Worm (Caenorhabditis elegans) whole organism, L4 larva: Measurements from ENCODE around the gene idi-1.

Experiments used
- F10B5.3 ChIP-seq: sonication (generic microtip); optimal IDR thresholded peaks from 2 replicates; lab custom pipeline; 2016; ENCODE audit warnings: mild to moderate bottlenecking, missing genetic modification characterization, missing compliant biosample characterization
- F26F4.8 ChIP-seq: fragments of 200-800 bp; sonication (Bioruptor generic); conservative IDR thresholded peaks from 2 replicates; pipeline ENCODE4 v1.3.6; 2022; ENCODE audit warnings: missing genetic modification characterization, missing compliant biosample characterization
- F44E2.7 ChIP-seq: fragments of 200-800 bp; sonication (Bioruptor generic); IDR thresholded peaks from 2 replicates; pipeline ENCODE4 v2.1.2; 2022; ENCODE audit warnings: missing genetic modification characterization, missing compliant biosample characterization
- R02D3.7 ChIP-seq: fragments of 150-350 bp; sonication (generic microtip); optimal IDR thresholded peaks from 3 replicates; lab custom pipeline; 2014; ENCODE audit warnings: missing biosample characterization, missing genetic modification characterization
- T26A8.4 ChIP-seq: fragments of 200-800 bp; sonication (Bioruptor generic); IDR thresholded peaks from 2 replicates; pipeline ENCODE4 v1.3.6; 2022; ENCODE audit warnings: missing genetic modification characterization, missing compliant biosample characterization
- Y105C5A.15 ChIP-seq: fragments of 200-800 bp; sonication (Bioruptor generic); IDR thresholded peaks from 2 replicates; pipeline ENCODE4 v1.3.6; 2022; ENCODE audit warnings: missing genetic modification characterization, missing compliant biosample characterization
- Y5F2A.4 ChIP-seq: fragments of 200-800 bp; sonication (Bioruptor generic); optimal IDR thresholded peaks from 2 replicates; lab custom pipeline; 2018; ENCODE audit warnings: mild to moderate bottlenecking, missing genetic modification characterization, missing compliant biosample characterization
- Y75B8A.6 ChIP-seq: fragments of 200-800 bp; sonication (Bioruptor generic); IDR thresholded peaks from 2 replicates; pipeline ENCODE4 v1.3.6; 2022; ENCODE audit warnings: missing genetic modification reagents, missing genetic modification characterization, missing compliant biosample characterization
- ZK546.5 ChIP-seq, 2 experiments: sonication (generic microtip); optimal IDR thresholded peaks; 2 replicates each; lab custom pipeline; 2017; ENCODE audit warnings: missing biosample characterization in 2 of 2, missing genetic modification characterization in 2 of 2
- aha-1 ChIP-seq: fragments of 150-350 bp; peaks from one replicate; lab custom pipeline; 2014; ENCODE audit warnings: missing biosample characterization, missing genetic modification characterization
- ama-1 ChIP-seq: fragments of 150-350 bp; optimal IDR thresholded peaks from 2 replicates; lab custom pipeline; 2014; ENCODE audit warnings: inconsistent platforms, mixed read lengths
- arid-1 ChIP-seq: fragments of 200-800 bp; sonication (Bioruptor generic); conservative IDR thresholded peaks from 2 replicates; pipeline ENCODE4 v1.3.6; 2022; ENCODE audit warnings: missing genetic modification reagents, missing genetic modification characterization, missing compliant biosample characterization
- ceh-28 ChIP-seq: fragments of 150-350 bp; optimal IDR thresholded peaks from 2 replicates; lab custom pipeline; 2014; ENCODE audit warnings: missing biosample characterization, missing genetic modification reagents, missing genetic modification characterization
- ceh-32 ChIP-seq: sonication (generic microtip); optimal IDR thresholded peaks from 2 replicates; lab custom pipeline; 2016; ENCODE audit warnings: mild to moderate bottlenecking, missing genetic modification characterization, missing compliant biosample characterization; ENCODE audit not compliant: poor library complexity
- ceh-62 ChIP-seq: sonication (generic microtip); optimal IDR thresholded peaks from 2 replicates; lab custom pipeline; 2017; ENCODE audit warnings: missing biosample characterization, missing genetic modification characterization
- ceh-82 ChIP-seq: sonication (generic microtip); optimal IDR thresholded peaks from 2 replicates; lab custom pipeline; 2017; ENCODE audit warnings: missing biosample characterization, missing genetic modification characterization
- ctbp-1 ChIP-seq: fragments of 200-800 bp; sonication (Bioruptor generic); IDR thresholded peaks from 2 replicates; pipeline ENCODE4 v1.3.6; 2022; ENCODE audit warnings: missing genetic modification reagents, missing genetic modification characterization, missing compliant biosample characterization
- daf-12 ChIP-seq: fragments of 150-350 bp; optimal IDR thresholded peaks from 2 replicates; lab custom pipeline; 2014; ENCODE audit warnings: missing biosample characterization, missing genetic modification reagents, missing genetic modification characterization
- daf-8 ChIP-seq: fragments of 200-800 bp; sonication (Bioruptor generic); IDR thresholded peaks from 2 replicates; pipeline ENCODE4 v1.3.6; 2022; ENCODE audit warnings: missing genetic modification characterization, missing compliant biosample characterization
- duxl-1 ChIP-seq: sonication (generic microtip); optimal IDR thresholded peaks from 2 replicates; lab custom pipeline; 2016; ENCODE audit warnings: mild to moderate bottlenecking, missing genetic modification characterization, moderate library complexity, missing compliant biosample characterization; ENCODE audit not compliant: poor library complexity
- dve-1 ChIP-seq: sonication (generic microtip); optimal IDR thresholded peaks from 2 replicates; lab custom pipeline; 2017; ENCODE audit warnings: antibody characterized with exemption, mild to moderate bottlenecking, missing genetic modification characterization, missing compliant biosample characterization; ENCODE audit not compliant: insufficient read depth
- egl-27 ChIP-seq: sonication (generic microtip); optimal IDR thresholded peaks from 3 replicates; lab custom pipeline; 2017; ENCODE audit warnings: missing biosample characterization, missing genetic modification reagents, missing genetic modification characterization
- fos-1 ChIP-seq: fragments of 150-350 bp; optimal IDR thresholded peaks from 2 replicates; lab custom pipeline; 2014; ENCODE audit warnings: missing biosample characterization, missing genetic modification characterization
- gei-8 ChIP-seq: fragments of 200-800 bp; sonication (Bioruptor generic); optimal IDR thresholded peaks from 2 replicates; lab custom pipeline; 2018; ENCODE audit warnings: mild to moderate bottlenecking, missing genetic modification characterization, missing compliant biosample characterization
- jun-1 ChIP-seq: fragments of 150-350 bp; optimal IDR thresholded peaks from 2 replicates; lab custom pipeline; 2014; ENCODE audit warnings: missing biosample characterization, missing genetic modification reagents, missing genetic modification characterization
- lin-15B ChIP-seq: fragments of 150-350 bp; sonication (generic microtip); optimal IDR thresholded peaks from 3 replicates; lab custom pipeline; 2014; ENCODE audit warnings: missing biosample characterization, missing genetic modification characterization
- lin-38 ChIP-seq: fragments of 200-800 bp; sonication (Bioruptor generic); IDR thresholded peaks from 2 replicates; pipeline ENCODE4 v1.3.6; 2022; ENCODE audit warnings: missing genetic modification reagents, missing genetic modification characterization, missing compliant biosample characterization
- lir-3 ChIP-seq: sonication (generic microtip); optimal IDR thresholded peaks from 2 replicates; lab custom pipeline; 2016; ENCODE audit warnings: mild to moderate bottlenecking, missing genetic modification characterization, missing compliant biosample characterization
- madf-5 ChIP-seq, 2 experiments: fragments of 200-800 bp; sonication (Bioruptor generic); IDR thresholded peaks; 2 replicates each; pipeline ENCODE4 v1.3.6; 2022; ENCODE audit warnings: missing compliant biosample characterization in 2 of 2, missing genetic modification characterization in 2 of 2
- madf-9 ChIP-seq: fragments of 200-800 bp; sonication (Bioruptor generic); conservative IDR thresholded peaks from 2 replicates; pipeline ENCODE4 v1.3.6; 2022; ENCODE audit warnings: missing genetic modification reagents, missing genetic modification characterization, missing compliant biosample characterization
- mdl-1 ChIP-seq, 2 experiments: fragments of 150-350 bp in 1 of 2; sonication (generic microtip) in 1 of 2; optimal IDR thresholded peaks; 2 replicates each; lab custom pipeline; 2014 to 2017; ENCODE audit warnings: missing biosample characterization in 2 of 2, missing genetic modification characterization in 2 of 2
- mep-1 ChIP-seq: fragments of 150-350 bp; sonication (generic microtip); optimal IDR thresholded peaks from 3 replicates; lab custom pipeline; 2014; ENCODE audit warnings: missing biosample characterization, missing genetic modification characterization
- mxl-2 ChIP-seq: fragments of 200-800 bp; sonication (Bioruptor generic); conservative IDR thresholded peaks from 2 replicates; pipeline ENCODE4 v1.3.6; 2022; ENCODE audit warnings: missing genetic modification reagents, missing genetic modification characterization, missing compliant biosample characterization
- nhr-10 ChIP-seq: fragments of 150-350 bp; optimal IDR thresholded peaks from 2 replicates; lab custom pipeline; 2014; ENCODE audit warnings: missing biosample characterization, missing genetic modification characterization
- nhr-11 ChIP-seq: fragments of 150-350 bp; optimal IDR thresholded peaks from 2 replicates; lab custom pipeline; 2014; ENCODE audit warnings: missing biosample characterization, missing genetic modification characterization
- nhr-237 ChIP-seq: sonication (generic microtip); optimal IDR thresholded peaks from 2 replicates; lab custom pipeline; 2017; ENCODE audit warnings: missing biosample characterization, missing genetic modification characterization
- nhr-25 ChIP-seq: sonication (generic microtip); optimal IDR thresholded peaks from 2 replicates; lab custom pipeline; 2017; ENCODE audit warnings: missing genetic modification characterization, mild to moderate bottlenecking, missing compliant biosample characterization, antibody characterized with exemption, moderate library complexity, borderline replicate concordance; ENCODE audit not compliant: insufficient read depth
- nhr-28 ChIP-seq: fragments of 150-350 bp; optimal IDR thresholded peaks from 2 replicates; lab custom pipeline; 2014; ENCODE audit warnings: missing biosample characterization, missing genetic modification characterization
- nhr-48 ChIP-seq: sonication (generic microtip); optimal IDR thresholded peaks from 2 replicates; lab custom pipeline; 2016; ENCODE audit warnings: mild to moderate bottlenecking, missing genetic modification characterization, missing compliant biosample characterization
- pha-4 ChIP-seq, 2 experiments: fragments of 150-350 bp in 1 of 2; fragments of 200-800 bp in 1 of 2; sonication (Bioruptor generic) in 1 of 2; IDR thresholded peaks in 1 of 2; optimal IDR thresholded peaks in 1 of 2; 2 replicates each; pipeline versions ENCODE4 v1.3.6 to Lab custom; 2014 to 2022; ENCODE audit warnings: missing genetic modification characterization in 2 of 2, missing genetic modification reagents in 2 of 2, missing biosample characterization in 1 of 2, missing compliant biosample characterization in 1 of 2
- pqm-1 ChIP-seq: sonication (generic microtip); optimal IDR thresholded peaks from 2 replicates; lab custom pipeline; 2017; ENCODE audit warnings: missing biosample characterization, missing genetic modification characterization
- rbr-2 ChIP-seq: sonication (generic microtip); optimal IDR thresholded peaks from 2 replicates; lab custom pipeline; 2016; ENCODE audit warnings: missing genotype, missing genetic modification characterization, missing compliant biosample characterization
- sdz-12 ChIP-seq: fragments of 200-800 bp; sonication (Bioruptor generic); optimal IDR thresholded peaks from 2 replicates; lab custom pipeline; 2018; ENCODE audit warnings: mild to moderate bottlenecking, missing genetic modification characterization, missing compliant biosample characterization
- set-16 ChIP-seq: fragments of 200-800 bp; sonication (Bioruptor generic); IDR thresholded peaks from 2 replicates; pipeline ENCODE4 v1.3.6; 2022; ENCODE audit warnings: missing genetic modification reagents, missing genetic modification characterization, missing compliant biosample characterization
- skn-1 ChIP-seq: fragments of 150-350 bp; optimal IDR thresholded peaks from 2 replicates; lab custom pipeline; 2014; ENCODE audit warnings: missing biosample characterization, missing genetic modification characterization
- snpc-1.2 ChIP-seq: fragments of 200-800 bp; sonication (Bioruptor generic); IDR thresholded peaks from 2 replicates; pipeline ENCODE4 v1.3.6; 2022; ENCODE audit warnings: missing genetic modification reagents, missing genetic modification characterization, missing compliant biosample characterization
- tag-97 ChIP-seq: fragments of 200-800 bp; sonication (Bioruptor generic); IDR thresholded peaks from 2 replicates; pipeline ENCODE4 v1.3.6; 2022; ENCODE audit warnings: missing genetic modification characterization, missing compliant biosample characterization
- tra-1 ChIP-seq: fragments of 200-800 bp; sonication (Bioruptor generic); IDR thresholded peaks from 2 replicates; pipeline ENCODE4 v1.3.6; 2022; ENCODE audit warnings: missing genetic modification reagents, missing genetic modification characterization, missing compliant biosample characterization
- unc-39 ChIP-seq: sonication (generic microtip); optimal IDR thresholded peaks from 2 replicates; lab custom pipeline; 2017; ENCODE audit warnings: missing biosample characterization, missing genetic modification characterization
- zag-1 ChIP-seq: fragments of 150-350 bp; optimal IDR thresholded peaks from 2 replicates; lab custom pipeline; 2014; ENCODE audit warnings: missing biosample characterization, missing genetic modification characterization
- zfp-2 ChIP-seq: sonication (generic microtip); optimal IDR thresholded peaks from 2 replicates; lab custom pipeline; 2016; ENCODE audit warnings: mild to moderate bottlenecking, missing genetic modification characterization, missing compliant biosample characterization
- zip-11 ChIP-seq: fragments of 200-800 bp; sonication (Bioruptor generic); IDR thresholded peaks from 2 replicates; pipeline ENCODE4 v1.3.6; 2022; ENCODE audit warnings: missing genetic modification characterization, missing compliant biosample characterization
- ztf-11 ChIP-seq: fragments of 150-350 bp; optimal IDR thresholded peaks from 2 replicates; lab custom pipeline; 2014; ENCODE audit warnings: missing biosample characterization, missing genetic modification characterization

The idi-1 gene

DNA sequence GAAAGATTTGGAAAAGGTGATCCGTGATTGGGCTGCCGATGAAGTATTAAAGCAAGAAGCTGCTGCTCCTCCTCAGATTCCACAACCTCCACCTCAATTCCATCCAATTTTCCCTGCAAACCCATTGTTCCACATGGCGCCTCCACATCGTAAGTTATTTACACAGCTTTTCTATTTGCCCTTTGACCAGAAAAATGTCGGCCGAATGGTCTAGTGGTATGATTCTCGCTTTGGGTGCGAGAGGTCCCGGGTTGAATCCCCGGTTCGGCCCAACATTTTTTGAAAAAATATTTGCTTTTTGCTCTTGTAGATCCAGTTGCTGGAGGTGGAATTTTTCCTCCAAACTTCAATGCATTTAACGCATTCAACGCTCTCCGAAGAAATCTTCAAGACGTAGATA, 22.3 kb upstream of the idi-1 start (continued):
- TF ChIP-seq gei-8 (GFP tag; lab: Kevin White, UChicago) = no peak
- no peak for TF ChIP-seq zag-1 (tag; lab: Kevin White, UChicago)
- no peak for TF ChIP-seq daf-8 (GFP tag; lab: Robert Waterston, UW)
- no peak for TF ChIP-seq dve-1 (tag; lab: Kevin White, UChicago)
- no peak for TF ChIP-seq zip-11 (GFP tag; lab: Robert Waterston, UW)
- no peak for TF ChIP-seq aha-1 (tag; lab: Kevin White, UChicago)
- no peak for TF ChIP-seq mep-1 (tag; lab: Kevin White, UChicago)
- TF ChIP-seq F44E2.7 = no peak
- TF ChIP-seq nhr-237 (tag; lab: Kevin White, UChicago) = no peak
- TF ChIP-seq tag-97 (GFP tag; lab: Robert Waterston, UW) = no peak
- TF ChIP-seq nhr-25 = no peak
- TF ChIP-seq mxl-2 (GFP tag; lab: Robert Waterston, UW) = no peak
- no peak for TF ChIP-seq fos-1 (tag; lab: Kevin White, UChicago)
- TF ChIP-seq duxl-1 (tag; lab: Kevin White, UChicago) = peak; percentile 14
- TF ChIP-seq lir-3 (tag; lab: Kevin White, UChicago) = no peak
- TF ChIP-seq ceh-28 (tag; lab: Kevin White, UChicago) = no peak
- TF ChIP-seq skn-1 (tag; lab: Kevin White, UChicago) = no peak
- no peak for TF ChIP-seq tra-1
- TF ChIP-seq pqm-1 (tag; lab: Kevin White, UChicago) = no peak
- no peak for TF ChIP-seq Y5F2A.4 (GFP tag; lab: Kevin White, UChicago)
- TF ChIP-seq daf-12 = no peak
- no peak for TF ChIP-seq R02D3.7 (tag; lab: Kevin White, UChicago)
- TF ChIP-seq ama-1 (lab: Kevin White, UChicago) = no peak
- no peak for TF ChIP-seq F10B5.3 (tag; lab: Kevin White, UChicago)
- peak; percentile 71; the same call in 1 of the 2 replicates for TF ChIP-seq F26F4.8 (GFP tag; lab: Robert Waterston, UW)
- TF ChIP-seq madf-9 (GFP tag; lab: Robert Waterston, UW) = no peak
- no peak for TF ChIP-seq Y75B8A.6 (GFP tag; lab: Robert Waterston, UW)
- TF ChIP-seq nhr-11 = no peak
- TF ChIP-seq unc-39 = no peak
- 0 out of 4 replicates have a peak, but pooled peaks have one; percentile 10 to 15 for TF ChIP-seq madf-5 (GFP tag; IDR thresholded peaks at IDR 0.05; lab: Robert Waterston, UW)
- TF ChIP-seq arid-1 (GFP tag; lab: Robert Waterston, UW) = 0 out of 2 replicates have a peak, but pooled peaks have one; percentile 23
- no peak for TF ChIP-seq nhr-48 (tag; lab: Kevin White, UChicago)
- no peak for TF ChIP-seq T26A8.4 (GFP tag; lab: Robert Waterston, UW)
- no peak for TF ChIP-seq ceh-62 (tag; lab: Kevin White, UChicago)
- TF ChIP-seq pha-4 (GFP tag; IDR thresholded peaks at IDR 0.05; lab: Robert Waterston, UW) = no peak
- no peak for TF ChIP-seq pha-4 (tag; optimal IDR thresholded peaks at IDR 0.05; lab: Kevin White, UChicago)
- no peak for TF ChIP-seq nhr-28
- TF ChIP-seq ceh-32 (tag; lab: Kevin White, UChicago) = no peak
- TF ChIP-seq set-16 (GFP tag; lab: Robert Waterston, UW) = no peak
- TF ChIP-seq ztf-11 (tag; lab: Kevin White, UChicago) = no peak
- TF ChIP-seq nhr-10 (tag; lab: Kevin White, UChicago) = no peak
- no peak for TF ChIP-seq sdz-12 (GFP tag; lab: Kevin White, UChicago)
- TF ChIP-seq mdl-1 (tag; optimal IDR thresholded peaks at IDR 0.05; lab: Kevin White, UChicago) = no peak
- TF ChIP-seq snpc-1.2 = no peak
- 0 out of 2 replicates have a peak, but pooled peaks have one; percentile 41 for TF ChIP-seq Y105C5A.15 (GFP tag; lab: Robert Waterston, UW)
- no peak for TF ChIP-seq zfp-2 (tag; lab: Kevin White, UChicago)
- no peak for TF ChIP-seq lin-15B
- TF ChIP-seq rbr-2 (tag; lab: Kevin White, UChicago) = no peak
- no peak for TF ChIP-seq ceh-82 (tag; lab: Kevin White, UChicago)
- TF ChIP-seq ctbp-1 (GFP tag; lab: Robert Waterston, UW) = no peak
- no peak for TF ChIP-seq lin-38 (GFP tag; lab: Robert Waterston, UW)
- TF ChIP-seq ZK546.5 (tag; optimal IDR thresholded peaks at IDR 0.05; lab: Kevin White, UChicago) = no peak
- no peak for TF ChIP-seq jun-1 (tag; lab: Kevin White, UChicago)
- TF ChIP-seq egl-27 (tag; lab: Kevin White, UChicago) = no peak
